Worm (Caenorhabditis elegans) whole organism, L3 larva: Measurements from ENCODE around the gene srw-122.

Source experiments
- elt-2 ChIP-seq: sonication (generic microtip); optimal IDR thresholded peaks from 2 replicates; lab custom pipeline; 2016; ENCODE audit warnings: missing genetic modification reagents, mild to moderate bottlenecking, missing genetic modification characterization, missing compliant biosample characterization
- eor-1 ChIP-seq, 2 experiments: fragments of 150-350 bp; optimal IDR thresholded peaks; 2 replicates each; lab custom pipeline; 2014 to 2018; ENCODE audit warnings: missing biosample characterization in 2 of 2, missing genetic modification characterization in 2 of 2
- fos-1 ChIP-seq: fragments of 150-350 bp; optimal IDR thresholded peaks from 2 replicates; lab custom pipeline; 2014; ENCODE audit warnings: missing biosample characterization, missing genetic modification characterization
- lin-39 ChIP-seq: fragments of 150-350 bp; optimal IDR thresholded peaks from 2 replicates; lab custom pipeline; 2018; ENCODE audit warnings: missing biosample characterization, missing genetic modification reagents, missing genetic modification characterization
- nhr-23 ChIP-seq: fragments of 150-350 bp; optimal IDR thresholded peaks from 2 replicates; lab custom pipeline; 2014; ENCODE audit warnings: missing biosample characterization, missing genetic modification reagents, missing genetic modification characterization
- nhr-67 ChIP-seq: fragments of 150-350 bp; optimal IDR thresholded peaks from 2 replicates; lab custom pipeline; 2014; ENCODE audit warnings: missing biosample characterization, missing genetic modification characterization
- nhr-76 ChIP-seq: fragments of 150-350 bp; sonication (generic microtip); optimal IDR thresholded peaks from 5 replicates; lab custom pipeline; 2014; ENCODE audit warnings: missing biosample characterization, missing genetic modification characterization
- nhr-77 ChIP-seq: fragments of 150-350 bp; optimal IDR thresholded peaks from 2 replicates; lab custom pipeline; 2014; ENCODE audit warnings: missing biosample characterization, missing genetic modification characterization
- sea-2 ChIP-seq: fragments of 150-350 bp; sonication (generic microtip); optimal IDR thresholded peaks from 4 replicates; lab custom pipeline; 2014; ENCODE audit warnings: missing biosample characterization, missing genetic modification reagents, missing genetic modification characterization
- tbx-2 ChIP-seq: sonication (generic microtip); optimal IDR thresholded peaks from 2 replicates; lab custom pipeline; 2016; ENCODE audit warnings: mild to moderate bottlenecking, missing genetic modification characterization, missing compliant biosample characterization
- unc-62 ChIP-seq: fragments of 150-350 bp; sonication (generic microtip); optimal IDR thresholded peaks from 4 replicates; lab custom pipeline; 2014; ENCODE audit warnings: missing biosample characterization, missing genetic modification reagents, missing genetic modification characterization
- zag-1 ChIP-seq: fragments of 150-350 bp; optimal IDR thresholded peaks from 2 replicates; lab custom pipeline; 2014; ENCODE audit warnings: missing biosample characterization, missing genetic modification characterization

DNA sequence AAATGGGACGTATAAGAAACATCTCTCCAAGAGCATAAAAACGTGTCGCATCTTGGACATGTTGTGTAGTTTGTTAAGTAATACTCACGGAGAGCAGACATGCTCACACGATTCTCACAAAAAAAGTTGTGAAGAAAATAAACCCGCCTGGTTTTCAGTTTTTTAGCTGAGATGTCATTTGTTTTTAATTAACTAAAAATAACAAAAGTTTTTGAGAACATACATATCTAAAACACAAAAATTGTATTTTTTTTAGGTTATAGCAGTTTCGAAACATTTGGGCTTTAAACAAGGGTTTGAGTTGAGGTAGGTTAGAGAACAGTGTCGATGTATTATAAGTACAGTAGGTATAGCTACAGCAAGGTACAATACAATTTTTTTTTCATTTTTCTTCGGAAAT lies 12.8 kb upstream of the srw-122 start, which contains the start of gene srh-88:
- TF ChIP-seq zag-1 (tag; lab: Kevin White, UChicago) (no peak), fos-1 (tag; lab: Kevin White, UChicago) (no peak), unc-62 (no peak), elt-2 (no peak), sea-2 (no peak), nhr-23 (no peak), nhr-77 (tag; lab: Kevin White, UChicago) (no peak), lin-39 (tag; lab: Kevin White, UChicago) (no peak), nhr-67 (tag; lab: Kevin White, UChicago) (no peak), nhr-76 (tag; lab: Kevin White, UChicago) (no peak), tbx-2 (tag; lab: Kevin White, UChicago) (no peak), eor-1 (tag; optimal IDR thresholded peaks at IDR 0.05; lab: Kevin White, UChicago) (no peak)
